Worm (Caenorhabditis elegans) whole organism, early embryonic: Measurements from ENCODE around the gene sma-9.

Source experiments
- B0310.2 ChIP-seq: sonication (generic microtip); optimal IDR thresholded peaks from 2 replicates; lab custom pipeline; 2016; ENCODE audit warnings: mild to moderate bottlenecking, missing genetic modification characterization, missing compliant biosample characterization
- F13C5.2 ChIP-seq: sonication (generic microtip); optimal IDR thresholded peaks from 2 replicates; lab custom pipeline; 2017; ENCODE audit warnings: mild to moderate bottlenecking, missing genetic modification characterization, inconsistent platforms, missing compliant biosample characterization
- ama-1 ChIP-seq: fragments of 150-350 bp; optimal IDR thresholded peaks from 2 replicates; lab custom pipeline; 2014
- ceh-13 ChIP-seq: fragments of 200-800 bp; sonication (Bioruptor generic); optimal IDR thresholded peaks from 2 replicates; lab custom pipeline; 2018; ENCODE audit warnings: mild to moderate bottlenecking, missing genetic modification characterization, missing compliant biosample characterization

- TF ChIP-seq F13C5.2 (no peak), B0310.2 (tag; lab: Kevin White, UChicago) (no peak), ceh-13 (GFP tag; lab: Kevin White, UChicago) (no peak), ama-1 (no peak)
Observed at ce11 chrX:10787203-10787602, 18.1 kb downstream of the sma-9 start, which contains the start of gene ttr-14.
